Fruit fly (Drosophila melanogaster) whole organism, prepupa: ENCODE results near the gene CG17364.

Experiments
- CG11294 ChIP-seq: fragments of 200-800 bp; sonication (Bioruptor generic); IDR thresholded peaks from 2 replicates; pipeline ENCODE4 v1.3.6; 2022; ENCODE audit warnings: missing biosample characterization, missing genetic modification characterization
- CG11762 ChIP-seq: fragments of 200-800 bp; sonication (Bioruptor generic); optimal IDR thresholded peaks from 3 replicates; lab custom pipeline; 2016; ENCODE audit warnings: missing biosample characterization, missing genetic modification characterization; ENCODE audit not compliant: insufficient read depth
- CG1621 ChIP-seq: fragments of 200-800 bp; sonication (Bioruptor generic); optimal IDR thresholded peaks from 3 replicates; lab custom pipeline; 2018; ENCODE audit warnings: missing biosample characterization, mild to moderate bottlenecking, missing genetic modification characterization
- CG16779 ChIP-seq: fragments of 200-800 bp; sonication (Bioruptor generic); optimal IDR thresholded peaks from 3 replicates; lab custom pipeline; 2017; ENCODE audit warnings: missing biosample characterization, mild to moderate bottlenecking, missing genetic modification characterization
- CG3032 ChIP-seq: fragments of 200-800 bp; optimal IDR thresholded peaks from 2 replicates; lab custom pipeline; 2019; ENCODE audit warnings: missing biosample characterization, mild to moderate bottlenecking, missing genetic modification characterization, moderate library complexity
- CG32006 ChIP-seq: fragments of 200-800 bp; sonication (Bioruptor generic); optimal IDR thresholded peaks from 3 replicates; lab custom pipeline; 2017; ENCODE audit warnings: missing biosample characterization, mild to moderate bottlenecking, missing genetic modification characterization
- CG34406 ChIP-seq: fragments of 200-800 bp; sonication (Bioruptor generic); optimal IDR thresholded peaks from 3 replicates; lab custom pipeline; 2016; ENCODE audit warnings: missing biosample characterization, missing genetic modification characterization
- CG3919 ChIP-seq: fragments of 200-800 bp; sonication (Bioruptor generic); optimal IDR thresholded peaks from 3 replicates; lab custom pipeline; 2016; ENCODE audit warnings: missing biosample characterization, missing genetic modification characterization
- CG6163 ChIP-seq: fragments of 200-800 bp; sonication (Bioruptor generic); IDR thresholded peaks from 3 replicates; pipeline ENCODE4 v1.3.6; 2022; ENCODE audit warnings: missing biosample characterization, missing genetic modification characterization
- CG6792 ChIP-seq: fragments of 200-800 bp; sonication (Bioruptor generic); optimal IDR thresholded peaks from 3 replicates; lab custom pipeline; 2016; ENCODE audit warnings: missing biosample characterization, missing genetic modification characterization
- CG6854 ChIP-seq: fragments of 200-800 bp; sonication (Bioruptor generic); optimal IDR thresholded peaks from 2 replicates; lab custom pipeline; 2017; ENCODE audit warnings: missing biosample characterization, mild to moderate bottlenecking, missing genetic modification characterization
- CG7368 ChIP-seq: fragments of 200-800 bp; sonication (Bioruptor generic); optimal IDR thresholded peaks from 3 replicates; lab custom pipeline; 2016; ENCODE audit warnings: missing biosample characterization, missing genetic modification characterization
- CG8119 ChIP-seq: fragments of 200-800 bp; sonication (Bioruptor generic); IDR thresholded peaks from 3 replicates; pipeline ENCODE4 v1.3.6; 2022; ENCODE audit warnings: missing biosample characterization, missing genetic modification characterization
- CG8319 ChIP-seq: fragments of 200-800 bp; sonication (Bioruptor generic); optimal IDR thresholded peaks from 3 replicates; lab custom pipeline; 2016; ENCODE audit warnings: missing biosample characterization, missing genetic modification characterization
- CG9139 ChIP-seq: fragments of 200-800 bp; sonication (Bioruptor generic); optimal IDR thresholded peaks from 3 replicates; lab custom pipeline; 2017; ENCODE audit warnings: missing biosample characterization, mild to moderate bottlenecking, missing genetic modification characterization
- Eip75B ChIP-seq: fragments of 200-800 bp; sonication (Bioruptor generic); optimal IDR thresholded peaks from 3 replicates; lab custom pipeline; 2016; ENCODE audit warnings: missing biosample characterization, missing genetic modification characterization
- Eip78C ChIP-seq: fragments of 200-800 bp; sonication (Bioruptor generic); peaks from one replicate; lab custom pipeline; 2016; ENCODE audit warnings: missing biosample characterization, missing genetic modification characterization
- Eip93F ChIP-seq: fragments of 200-800 bp; sonication (Bioruptor generic); optimal IDR thresholded peaks from 2 replicates; lab custom pipeline; 2016; ENCODE audit warnings: missing biosample characterization, mild to moderate bottlenecking, missing genetic modification characterization
- Ets21C ChIP-seq: fragments of 200-800 bp; sonication (Bioruptor generic); optimal IDR thresholded peaks from 3 replicates; lab custom pipeline; 2016; ENCODE audit warnings: missing biosample characterization, missing genetic modification characterization
- Ets96B ChIP-seq: fragments of 200-800 bp; optimal IDR thresholded peaks from 2 replicates; lab custom pipeline; 2019; ENCODE audit warnings: missing biosample characterization, mild to moderate bottlenecking, missing genetic modification characterization, moderate library complexity
- Hr39 ChIP-seq: fragments of 200-800 bp; sonication (Bioruptor generic); optimal IDR thresholded peaks from 2 replicates; lab custom pipeline; 2016; ENCODE audit warnings: missing biosample characterization, missing genetic modification characterization
- Hr4 ChIP-seq: fragments of 200-800 bp; sonication (Bioruptor generic); optimal IDR thresholded peaks from 3 replicates; lab custom pipeline; 2016; ENCODE audit warnings: missing biosample characterization, missing genetic modification characterization
- OdsH ChIP-seq: fragments of 200-800 bp; sonication (Bioruptor generic); optimal IDR thresholded peaks from 3 replicates; lab custom pipeline; 2016; ENCODE audit warnings: missing biosample characterization, missing genetic modification characterization
- Smox ChIP-seq: fragments of 200-800 bp; sonication (Bioruptor generic); optimal IDR thresholded peaks from 3 replicates; lab custom pipeline; 2016; ENCODE audit warnings: missing biosample characterization, missing genetic modification characterization
- achi ChIP-seq: fragments of 200-800 bp; sonication (Bioruptor generic); optimal IDR thresholded peaks from 3 replicates; lab custom pipeline; 2016; ENCODE audit warnings: missing biosample characterization, missing genetic modification characterization
- acj6 ChIP-seq: fragments of 200-800 bp; sonication (Bioruptor generic); optimal IDR thresholded peaks from 3 replicates; lab custom pipeline; 2016; ENCODE audit warnings: missing biosample characterization, missing genetic modification characterization
- dsx ChIP-seq: fragments of 200-800 bp; optimal IDR thresholded peaks from 3 replicates; lab custom pipeline; 2019; ENCODE audit warnings: missing biosample characterization, mild to moderate bottlenecking, missing genetic modification characterization, moderate library complexity; ENCODE audit not compliant: poor library complexity, severe bottlenecking
- esn ChIP-seq: fragments of 200-800 bp; sonication (Bioruptor generic); optimal IDR thresholded peaks from 2 replicates; lab custom pipeline; 2016; ENCODE audit warnings: missing biosample characterization, mild to moderate bottlenecking, missing genetic modification characterization, moderate library complexity
- fd85E ChIP-seq: fragments of 200-800 bp; sonication (Bioruptor generic); optimal IDR thresholded peaks from 3 replicates; lab custom pipeline; 2016; ENCODE audit warnings: missing biosample characterization, missing genetic modification characterization
- fkh ChIP-seq: fragments of 200-800 bp; sonication (Bioruptor generic); optimal IDR thresholded peaks from 3 replicates; lab custom pipeline; 2017; ENCODE audit warnings: missing biosample characterization, mild to moderate bottlenecking, missing genetic modification characterization, moderate library complexity
- lz ChIP-seq: fragments of 200-800 bp; sonication (Bioruptor generic); optimal IDR thresholded peaks from 3 replicates; lab custom pipeline; 2016; ENCODE audit warnings: missing biosample characterization, missing genetic modification characterization
- net ChIP-seq: fragments of 200-800 bp; sonication (Bioruptor generic); optimal IDR thresholded peaks from 3 replicates; lab custom pipeline; 2016; ENCODE audit warnings: missing biosample characterization, missing genetic modification characterization
- pdm3 ChIP-seq: fragments of 200-800 bp; sonication (Bioruptor generic); optimal IDR thresholded peaks from 3 replicates; lab custom pipeline; 2016; ENCODE audit warnings: missing biosample characterization, missing genetic modification characterization
- salr ChIP-seq, 2 experiments: fragments of 200-800 bp; sonication (Bioruptor generic); optimal IDR thresholded peaks; 3 replicates each; lab custom pipeline; 2016 to 2018; ENCODE audit warnings: missing biosample characterization in 2 of 2, missing genetic modification characterization in 2 of 2, mild to moderate bottlenecking in 1 of 2
- spab ChIP-seq: fragments of 200-800 bp; sonication (Bioruptor generic); optimal IDR thresholded peaks from 2 replicates; lab custom pipeline; 2017; ENCODE audit warnings: missing biosample characterization, mild to moderate bottlenecking, missing genetic modification characterization, missing genetic modification reagents
- topi ChIP-seq: fragments of 200-800 bp; sonication (Bioruptor generic); optimal IDR thresholded peaks from 3 replicates; lab custom pipeline; 2016; ENCODE audit warnings: missing biosample characterization, missing genetic modification characterization

Gene CG17364

DNA sequence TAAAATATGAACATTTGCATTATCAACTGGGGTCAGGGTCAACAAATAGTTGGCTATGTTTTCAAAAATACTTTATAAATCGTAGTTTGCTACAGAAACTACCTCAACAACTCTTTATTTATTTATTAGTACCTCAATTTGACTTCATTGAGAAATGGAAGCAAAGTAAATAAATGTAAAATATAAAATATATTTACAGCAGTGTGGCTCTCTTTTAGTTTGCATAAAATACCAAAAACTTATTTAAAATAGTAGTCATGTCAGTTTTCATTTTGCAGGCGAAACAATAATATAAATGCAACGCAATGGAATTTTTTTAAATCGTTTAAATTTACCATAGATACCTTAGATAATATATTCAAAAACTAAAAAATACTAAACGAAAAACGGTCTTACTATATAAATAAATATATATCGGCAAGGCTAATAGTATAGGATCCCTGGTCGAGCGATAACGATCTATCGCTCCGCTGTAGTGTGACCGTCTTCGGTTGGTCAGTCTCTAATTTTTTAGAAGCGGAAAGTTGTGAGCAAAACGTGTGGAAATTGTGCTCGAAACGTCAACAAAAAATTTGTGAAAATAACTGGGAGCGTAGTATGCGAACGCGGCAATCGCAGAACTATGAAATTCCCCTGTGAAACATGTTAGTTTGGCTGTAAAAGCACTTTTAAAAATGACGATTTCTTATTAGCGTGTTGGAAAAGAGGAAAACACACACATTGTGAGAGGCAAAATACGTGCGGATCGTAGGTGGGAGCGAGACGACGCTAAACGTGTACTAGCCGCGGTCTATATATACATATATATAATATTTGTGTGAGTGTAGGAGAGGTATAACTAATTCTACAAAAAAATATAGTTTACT, 8.7 kb upstream of the CG17364 start, which contains the start of the genes Nprl3 and upSET:
TSS of gene Nprl3 (minus strand) at position 223 of the 866 bp plus-strand sequence.
TSS of gene upSET (plus strand) at position 470 of the 866 bp plus-strand sequence.
- TF ChIP-seq CG11762 (GFP tag; lab: Kevin White, UChicago) (no peak), CG6854 (GFP tag; lab: Kevin White, UChicago) (peak; percentile 45), CG6163 (0 out of 3 replicates have a peak, but pooled peaks have one; percentile 8), topi (GFP tag; lab: Kevin White, UChicago) (no peak), CG8319 (no peak), fkh (GFP tag; lab: Kevin White, UChicago) (peak; percentile 56), Smox (GFP tag; lab: Kevin White, UChicago) (no peak), CG3032 (tag; lab: Kevin White, UChicago) (peak; percentile 1), Eip78C (peak; percentile 23)

DNA sequence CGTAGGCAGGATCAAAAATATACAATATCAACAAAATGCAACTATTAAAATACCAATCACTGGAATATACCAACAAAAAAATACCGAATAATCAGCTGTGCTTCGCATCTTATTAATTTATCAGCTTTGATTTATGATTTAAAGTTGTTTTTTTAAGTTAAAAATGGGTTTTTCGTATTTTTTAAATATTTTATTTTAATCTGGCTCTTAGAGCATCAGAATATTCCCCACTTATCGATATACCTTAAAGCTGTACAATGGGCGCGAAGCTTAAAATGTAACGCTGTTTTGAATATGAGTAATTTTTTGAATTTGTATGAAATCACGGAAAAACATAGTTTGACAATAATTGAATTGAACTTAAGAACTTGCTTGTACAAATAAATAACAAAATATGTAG, 6.0 kb upstream of the CG17364 start, which contains the start of gene CG17359:
TSS of gene CG17359 (minus strand) at position 48 of the 400 bp plus-strand sequence.
- TF ChIP-seq Eip75B (no peak), CG8319 (no peak), CG16779 (tag; lab: Kevin White, UChicago) (no peak), CG6854 (GFP tag; lab: Kevin White, UChicago) (no peak), Eip93F (GFP tag; lab: Kevin White, UChicago) (no peak), CG3032 (tag; lab: Kevin White, UChicago) (no peak), CG32006 (GFP tag; lab: Kevin White, UChicago) (no peak), CG34406 (no peak), CG3919 (GFP tag; lab: Kevin White, UChicago) (no peak), CG9139 (GFP tag; lab: Kevin White, UChicago) (no peak), CG8119 (no peak), CG1621 (tag; lab: Kevin White, UChicago) (no peak), salr (GFP tag; optimal IDR thresholded peaks at IDR 0.05; lab: Kevin White, UChicago) (no peak), OdsH (GFP tag; lab: Kevin White, UChicago) (no peak), CG7368 (GFP tag; lab: Kevin White, UChicago) (no peak)
- TF ChIP-seq, all 60 proteins: peak for 0

DNA sequence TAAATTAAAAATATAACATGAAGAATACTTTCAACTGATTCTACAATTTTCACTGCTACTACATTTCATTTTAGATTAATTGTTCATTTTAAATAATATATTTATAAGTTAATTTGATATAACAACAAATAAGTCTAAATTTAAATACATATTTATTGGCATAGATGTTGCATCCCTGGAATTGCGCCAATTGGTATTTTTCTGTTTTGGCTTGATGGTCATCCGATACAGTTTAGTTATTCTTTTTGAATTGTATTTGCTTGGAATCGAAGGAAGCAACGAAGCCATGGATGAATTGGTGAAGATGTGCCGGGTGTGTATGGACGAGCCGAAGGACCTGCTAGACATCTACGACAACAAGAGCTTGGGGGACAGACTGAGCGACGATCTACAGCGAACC, 3.8 kb upstream of the CG17364 start, which contains the start of gene CG17361:
TSS of gene CG17361 (plus strand) at position 200 of the 400 bp plus-strand sequence.
- no peak for TF ChIP-seq CG6792 (GFP tag; lab: Kevin White, UChicago)
- TF ChIP-seq CG3032 (tag; lab: Kevin White, UChicago), result peak; percentile 21
- TF ChIP-seq, all 60 proteins: peak for 1

DNA sequence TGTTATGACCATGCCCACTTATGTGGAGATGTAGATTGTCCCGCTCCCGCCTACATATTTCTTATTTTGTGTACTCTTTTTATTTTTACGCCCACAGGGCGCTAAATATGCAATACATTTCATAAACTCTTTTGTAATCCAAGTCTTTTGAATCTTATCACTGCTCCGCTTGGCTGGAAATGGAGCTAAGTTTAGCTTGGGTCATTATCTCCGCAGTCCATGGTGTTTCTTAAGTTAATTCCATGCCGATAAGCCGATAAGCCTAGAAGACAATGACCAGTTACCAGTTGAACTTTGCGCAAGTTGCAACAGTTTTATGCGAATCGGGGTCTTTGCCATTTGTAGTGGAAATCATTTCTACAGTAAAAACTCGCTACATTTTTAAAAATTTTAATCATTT, 3.2 kb upstream of the CG17364 start:
- TF ChIP-seq CG11294 (GFP tag; lab: Robert Waterston, UW), result no peak
- TF ChIP-seq Eip78C, result peak; percentile 46
- TF ChIP-seq, all 60 proteins: peak for 1

DNA sequence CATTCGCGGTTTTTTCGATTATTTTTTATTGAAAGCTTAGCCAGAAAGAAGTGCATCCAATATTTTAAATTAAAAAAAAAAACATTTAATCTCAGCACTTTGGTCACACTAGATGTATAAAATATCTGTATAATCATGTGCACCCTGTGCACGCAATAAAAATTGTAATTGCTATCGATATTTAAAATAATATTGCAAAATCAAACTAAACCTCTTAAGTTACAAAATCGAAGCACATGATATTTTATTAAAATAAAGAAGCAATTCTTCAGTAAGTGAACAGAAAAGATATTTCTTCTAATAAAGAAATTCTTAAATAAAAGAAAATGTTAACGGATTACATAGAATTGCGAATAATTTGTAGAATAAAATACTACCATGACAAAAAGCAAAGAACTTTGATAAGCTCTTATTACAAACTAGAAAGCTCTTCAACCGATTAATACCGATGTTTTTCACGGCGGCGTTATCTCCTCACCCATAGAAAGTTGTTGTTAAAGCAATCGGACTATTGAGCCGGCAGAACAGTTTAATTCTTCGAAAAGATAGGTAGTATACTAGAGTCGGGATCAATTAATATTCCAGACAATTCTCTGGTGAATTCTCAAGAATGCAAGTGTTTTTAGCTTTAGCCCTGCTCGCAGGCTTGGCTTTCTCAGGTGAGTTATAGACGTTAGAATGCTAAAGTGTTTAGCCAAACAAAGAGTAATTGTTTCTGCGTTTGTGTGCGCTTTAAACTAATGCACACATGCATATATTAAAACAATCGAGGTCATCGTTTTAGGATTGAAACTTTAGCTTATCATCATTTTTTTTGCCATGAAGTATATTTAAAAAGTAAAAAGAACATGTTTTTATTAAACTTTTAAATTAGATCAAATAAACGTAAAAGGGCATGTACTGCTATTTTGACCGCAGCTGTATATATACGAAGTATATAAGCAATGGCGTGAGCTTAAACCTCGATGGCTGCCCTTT, 831 bp upstream of the CG17364 start, which contains the start of gene CtsK1:
TSS of gene CtsK1 (plus strand) at position 490 of the 978 bp plus-strand sequence.
- peak; percentile 44 for TF ChIP-seq Ets96B
- peak; percentile 64 for TF ChIP-seq achi (GFP tag; lab: Kevin White, UChicago)
- TF ChIP-seq Hr4, result peak; percentile 58
- peak; percentile 56 for TF ChIP-seq net (GFP tag; lab: Kevin White, UChicago)
- TF ChIP-seq fd85E (GFP tag; lab: Kevin White, UChicago), result no peak
- TF ChIP-seq acj6 (GFP tag; lab: Kevin White, UChicago), result peak; percentile 68
- no peak for TF ChIP-seq Eip93F (GFP tag; lab: Kevin White, UChicago)
- peak; percentile 70 for TF ChIP-seq Eip78C
- TF ChIP-seq topi (GFP tag; lab: Kevin White, UChicago), result peak; percentile 31
- peak; percentile 50 for TF ChIP-seq OdsH (GFP tag; lab: Kevin White, UChicago)
- peak; percentile 10 for TF ChIP-seq spab (GFP tag; lab: Kevin White, UChicago)
- TF ChIP-seq Hr39 (GFP tag; lab: Kevin White, UChicago), result peak; percentile 50
- peak; percentile 60 for TF ChIP-seq Eip75B
- TF ChIP-seq CG1621 (tag; lab: Kevin White, UChicago), result no peak
- peak; percentile 18 for TF ChIP-seq dsx (GFP tag; lab: Kevin White, UChicago)
- TF ChIP-seq CG8319, result no peak
- TF ChIP-seq Ets21C (GFP tag; lab: Kevin White, UChicago), result no peak
- TF ChIP-seq CG11762 (GFP tag; lab: Kevin White, UChicago), result no peak
- TF ChIP-seq CG11294 (GFP tag; lab: Robert Waterston, UW), result peak; percentile 70
- peak; percentile 61 for TF ChIP-seq pdm3 (GFP tag; lab: Kevin White, UChicago)
- peak; percentile 48 for TF ChIP-seq lz (GFP tag; lab: Kevin White, UChicago)
- TF ChIP-seq CG32006 (GFP tag; lab: Kevin White, UChicago), result peak; percentile 56
- TF ChIP-seq esn, result peak; percentile 71
